Worm (Caenorhabditis elegans): ENCODE measurements around the gene K09F5.6.

The K09F5.6 gene

DNA sequence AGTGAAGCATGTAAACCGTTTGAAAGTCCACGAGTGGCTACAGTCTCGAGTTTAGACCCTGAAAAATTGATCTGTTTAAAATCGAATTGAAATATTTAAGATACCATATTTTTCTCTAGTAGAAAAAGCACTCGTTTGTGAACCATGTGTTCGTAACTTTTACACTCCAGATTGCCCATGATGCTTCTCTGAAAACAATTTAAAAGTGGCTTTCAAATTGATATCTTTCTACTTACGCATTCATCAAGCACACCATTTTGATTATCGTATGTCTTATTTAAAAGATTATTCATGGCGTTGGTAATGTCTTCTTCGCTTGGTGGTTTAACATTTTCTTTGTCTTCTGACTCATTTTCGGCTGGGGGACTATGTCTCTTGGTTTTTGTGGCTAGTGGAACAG is 14.5 kb downstream of the K09F5.6 start (continued):
- TF ChIP-seq aptf-3 (GFP tag; IDR thresholded peaks at IDR 0.05) (no peak), bed-2 (GFP tag; IDR thresholded peaks at IDR 0.05) (no peak), dpl-1 (GFP tag; optimal IDR thresholded peaks at IDR 0.05) (no peak), Y53F4B.3 (GFP tag; IDR thresholded peaks at IDR 0.05) (no peak), unc-130 (GFP tag; optimal IDR thresholded peaks at IDR 0.05) (no peak), die-1 (tag; optimal IDR thresholded peaks at IDR 0.05) (no peak), T07F8.4 (tag; optimal IDR thresholded peaks at IDR 0.05) (no peak)

- TF ChIP-seq snpc-3.4 (tag; optimal IDR thresholded peaks at IDR 0.05) (no peak), somi-1 (GFP tag; optimal IDR thresholded peaks at IDR 0.05) (no peak), B0261.1 (tag; optimal IDR thresholded peaks at IDR 0.05) (no peak), T07F8.4 (tag; optimal IDR thresholded peaks at IDR 0.05) (no peak), hrde-1 (tag; optimal IDR thresholded peaks at IDR 0.05; ENCODE audit: borderline replicate concordance) (no peak), egl-44 (GFP tag; IDR thresholded peaks at IDR 0.05) (no peak), lag-1 (GFP tag; IDR thresholded peaks at IDR 0.05) (no peak), lin-26 (GFP tag; IDR thresholded peaks at IDR 0.05) (no peak), mel-28 (tag; optimal IDR thresholded peaks at IDR 0.05; ENCODE audit: borderline replicate concordance) (no peak), nhr-80 (tag; optimal IDR thresholded peaks at IDR 0.05) (no peak), mcd-1 (GFP tag; IDR thresholded peaks at IDR 0.05) (no peak), tlf-1 (GFP tag; optimal IDR thresholded peaks at IDR 0.05) (no peak), lin-54 (GFP tag; optimal IDR thresholded peaks at IDR 0.05) (no peak), tbp1 (GFP tag; optimal IDR thresholded peaks at IDR 0.05) (no peak), ekl-4 (GFP tag; IDR thresholded peaks at IDR 0.05) (no peak), repo-1 (tag; optimal IDR thresholded peaks at IDR 0.05) (no peak), atf-7 (tag; optimal IDR thresholded peaks at IDR 0.05) (no peak), fkh-3 (tag; optimal IDR thresholded peaks at IDR 0.05) (no peak)
Observed at ce11 chrX:7736171-7736570, 17.1 kb downstream of the K09F5.6 start, which contains the start of gene set-12. Gene set-12, minus strand, starts transcription at chrX:7736271.

- TF ChIP-seq attf-6 (GFP tag; IDR thresholded peaks at IDR 0.05): no peak
- no peak for TF ChIP-seq zfh-2 (GFP tag; conservative IDR thresholded peaks at IDR 0.05)
- TF ChIP-seq tlf-1 (GFP tag; optimal IDR thresholded peaks at IDR 0.05): no peak
- TF ChIP-seq madf-10 (tag; optimal IDR thresholded peaks at IDR 0.05): no peak
- TF ChIP-seq somi-1 (GFP tag; optimal IDR thresholded peaks at IDR 0.05): no peak
- TF ChIP-seq madf-6 (GFP tag; IDR thresholded peaks at IDR 0.05): no peak
- no peak for TF ChIP-seq repo-1 (tag; optimal IDR thresholded peaks at IDR 0.05)
- no peak for TF ChIP-seq ceh-91 (GFP tag; IDR thresholded peaks at IDR 0.05)
Observed at ce11 chrX:7739353-7739752, 20.3 kb downstream of the K09F5.6 start, which contains the start of gene K09F5.1. Gene K09F5.1, plus strand, starts transcription at chrX:7739653.

DNA sequence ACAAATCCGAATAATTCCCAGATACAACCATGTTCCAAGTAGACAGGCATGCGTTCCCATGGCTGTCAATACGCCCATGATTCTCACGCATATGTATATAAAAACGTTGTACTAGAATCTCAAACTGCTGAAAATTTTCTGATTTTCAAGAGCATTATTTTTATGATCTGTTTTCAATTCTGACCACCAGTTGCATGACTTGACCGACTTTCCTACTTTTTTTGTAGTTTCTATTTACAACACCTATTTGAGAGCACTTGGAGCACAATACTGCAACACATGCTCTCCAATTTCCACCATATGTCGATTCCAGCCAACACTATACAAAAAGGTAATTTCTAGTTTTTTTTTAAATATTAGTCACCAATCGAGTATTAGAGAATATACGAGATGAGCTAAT is 24.9 kb downstream of the K09F5.6 start, which contains the start of gene ref-2:
ref-2 (plus strand) TSS at position 301 of the 400 bp plus-strand sequence.
- TF ChIP-seq F23B12.7 (tag; optimal IDR thresholded peaks at IDR 0.05; ENCODE audit: insufficient read depth): no peak
- no peak for TF ChIP-seq Y95B8A.8 (GFP tag; IDR thresholded peaks at IDR 0.05)
- no peak for TF ChIP-seq ztf-18 (tag; optimal IDR thresholded peaks at IDR 0.05)
- no peak for TF ChIP-seq nfyb-1 (GFP tag; IDR thresholded peaks at IDR 0.05)
- no peak for TF ChIP-seq D2030.7 (GFP tag; IDR thresholded peaks at IDR 0.05)
- no peak for TF ChIP-seq egrh-3 (GFP tag; IDR thresholded peaks at IDR 0.05)
- no peak for TF ChIP-seq B0336.3 (GFP tag; IDR thresholded peaks at IDR 0.05)
- no peak for TF ChIP-seq snpc-3.4 (tag; optimal IDR thresholded peaks at IDR 0.05)
- no peak for TF ChIP-seq let-526 (GFP tag; IDR thresholded peaks at IDR 0.05)
- no peak for TF ChIP-seq F39B2.1 (GFP tag; IDR thresholded peaks at IDR 0.05)
- no peak for TF ChIP-seq zim-3 (tag; optimal IDR thresholded peaks at IDR 0.05)
- TF ChIP-seq nfya-1 (tag; optimal IDR thresholded peaks at IDR 0.05; ENCODE audit: borderline replicate concordance, insufficient read depth): no peak
- TF ChIP-seq pha-4 (tag; optimal IDR thresholded peaks at IDR 0.05): no peak
- TF ChIP-seq Y53G8AR.9 (GFP tag; conservative IDR thresholded peaks at IDR 0.05): no peak
- no peak for TF ChIP-seq dpff-1 (tag; optimal IDR thresholded peaks at IDR 0.05)

All from whole organism, young adult.